ENCODE assay signal across 6 worm cellular contexts in genomic region chrII:7893648-7894047, ce11.
A peak's percentile ranks its signal among the peaks of the same experiment; 100 is the strongest.
TF ChIP-seq lines count a peak whose summit lies in the region.

No protein-coding gene starts in this region.

TF ChIP-seq in whole organism, L1 larva, 84 proteins besides CTCF, POLR2A, EP300 and RAD21:
- no peak for TF ChIP-seq efl-1 (optimal IDR thresholded peaks at IDR 0.05; lab: Kevin White, UChicago)
- TF ChIP-seq efl-1 (GFP tag; optimal IDR thresholded peaks at IDR 0.05 in 1 of 2; lab: Kevin White, UChicago): peak in 1 of 2 experiments; percentile 48
- peak; percentile 43 for TF ChIP-seq nhr-85 (tag; lab: Kevin White, UChicago)
- TF ChIP-seq ama-1 (optimal IDR thresholded peaks at IDR 0.05; lab: Kevin White, UChicago): no peak

TF ChIP-seq in whole organism, L2 larva, 48 proteins besides CTCF, POLR2A, EP300 and RAD21:
- TF ChIP-seq sma-9 (GFP tag; optimal IDR thresholded peaks at IDR 0.05; lab: Kevin White, UChicago) (peak; percentile 13), sma-9 (tag; optimal IDR thresholded peaks at IDR 0.05; lab: Kevin White, UChicago) (no peak), unc-55 (GFP tag; optimal IDR thresholded peaks at IDR 0.05; lab: Kevin White, UChicago) (no peak)

TF ChIP-seq in whole organism, L3 larva, 47 proteins besides CTCF, POLR2A, EP300 and RAD21:
- TF ChIP-seq lin-39 (tag; optimal IDR thresholded peaks at IDR 0.05; lab: Kevin White, UChicago) (peak; percentile 73), mml-1 (tag; optimal IDR thresholded peaks at IDR 0.05; lab: Kevin White, UChicago) (no peak)

TF ChIP-seq in whole organism, L4 larva, 104 proteins besides CTCF, POLR2A, EP300 and RAD21:
- no peak for TF ChIP-seq ceh-20 (GFP tag; IDR thresholded peaks at IDR 0.05; lab: Robert Waterston, UW)
- no peak for TF ChIP-seq hmg-1.1 (GFP tag; IDR thresholded peaks at IDR 0.05; lab: Robert Waterston, UW)
- peak in 1 of 2 experiments; percentile 68 for TF ChIP-seq unc-62 (GFP tag; optimal IDR thresholded peaks at IDR 0.05 in 1 of 2; lab: Kevin White, UChicago)
- no peak for TF ChIP-seq unc-62 (tag; optimal IDR thresholded peaks at IDR 0.05; lab: Kevin White, UChicago)
- TF ChIP-seq T26A8.4 (GFP tag; IDR thresholded peaks at IDR 0.05; lab: Robert Waterston, UW): no peak
- no peak for TF ChIP-seq lin-13 (GFP tag; optimal IDR thresholded peaks at IDR 0.05; lab: Kevin White, UChicago)
- TF ChIP-seq aha-1 (tag; lab: Kevin White, UChicago): peak; percentile 78

TF ChIP-seq in whole organism, late embryonic, 69 proteins besides CTCF, POLR2A, EP300 and RAD21:
- TF ChIP-seq pros-1 (tag; optimal IDR thresholded peaks at IDR 0.05; lab: Kevin White, UChicago) (no peak), F13H6.1 (tag; optimal IDR thresholded peaks at IDR 0.05; lab: Kevin White, UChicago) (no peak), ceh-34 (tag; optimal IDR thresholded peaks at IDR 0.05; lab: Kevin White, UChicago) (peak; percentile 69)

TF ChIP-seq in whole organism, young adult, 124 proteins besides CTCF, POLR2A, EP300 and RAD21:
- TF ChIP-seq madf-3 (GFP tag; IDR thresholded peaks at IDR 0.05; lab: Robert Waterston, UW) (0 out of 2 replicates have a peak, but pooled peaks have one; percentile 1), aptf-3 (GFP tag; IDR thresholded peaks at IDR 0.05; lab: Robert Waterston, UW) (no peak)
TF ChIP-seq in whole organism, young adult: peak in this region for 1.
